Worm (Caenorhabditis elegans): ENCODE results near the gene srw-44.
"Not testable (repeated sequence)": the region's sequence is repeated elsewhere in the genome, so short reads cannot be mapped to it uniquely, and the experiment has no call there.

srw-44 gene

ce11 chrV:16648317-16649018 is 31.6 kb upstream of the srw-44 start, which contains the start of gene W06G6.20 (continued):
- TF ChIP-seq tbp1 (GFP tag; optimal IDR thresholded peaks at IDR 0.05) (peak; percentile 90), nfya-2 (GFP tag; IDR thresholded peaks at IDR 0.05) (no peak), akir-1 (GFP tag; optimal IDR thresholded peaks at IDR 0.05) (no peak), unc-130 (GFP tag; optimal IDR thresholded peaks at IDR 0.05) (no peak), F52B5.7 (tag; optimal IDR thresholded peaks at IDR 0.05) (no peak), ceh-100 (GFP tag; IDR thresholded peaks at IDR 0.05) (0 out of 2 replicates have a peak, but pooled peaks have one; percentile 9), F49E8.2 (tag; optimal IDR thresholded peaks at IDR 0.05; ENCODE audit: insufficient read depth) (no peak), egrh-3 (GFP tag; IDR thresholded peaks at IDR 0.05) (no peak), nhr-179 (tag; optimal IDR thresholded peaks at IDR 0.05) (no peak), ets-4 (GFP tag; optimal IDR thresholded peaks at IDR 0.05) (no peak), bed-1 (GFP tag; IDR thresholded peaks at IDR 0.05) (no peak), T07F8.4 (tag; optimal IDR thresholded peaks at IDR 0.05) (peak; percentile 40), lin-26 (GFP tag; IDR thresholded peaks at IDR 0.05) (peak; percentile 86), nhr-27 (tag; optimal IDR thresholded peaks at IDR 0.05) (no peak), F57A8.1 (GFP tag; optimal IDR thresholded peaks at IDR 0.05) (no peak), ama-1 (optimal IDR thresholded peaks at IDR 0.05) (no peak), ama-1 (GFP tag; optimal IDR thresholded peaks at IDR 0.05) (no peak), nfyb-1 (GFP tag; IDR thresholded peaks at IDR 0.05) (0 out of 2 replicates have a peak, but pooled peaks have one; percentile 47), Y95B8A.8 (GFP tag; IDR thresholded peaks at IDR 0.05) (no peak), madf-3 (GFP tag; IDR thresholded peaks at IDR 0.05) (no peak), hsf-1 (GFP tag; IDR thresholded peaks at IDR 0.05) (peak; percentile 20; the same call in 1 of the 2 replicates), aptf-2 (GFP tag; conservative IDR thresholded peaks at IDR 0.05) (no peak), ztf-18 (tag; optimal IDR thresholded peaks at IDR 0.05) (peak; percentile 37), him-1 (tag; optimal IDR thresholded peaks at IDR 0.05) (peak; percentile 74), attf-3 (GFP tag; conservative IDR thresholded peaks at IDR 0.05) (no peak), F37B4.10 (GFP tag; IDR thresholded peaks at IDR 0.05) (no peak), let-526 (GFP tag; IDR thresholded peaks at IDR 0.05) (no peak), zim-3 (tag; optimal IDR thresholded peaks at IDR 0.05) (no peak), snpc-4 (GFP tag; optimal IDR thresholded peaks at IDR 0.05) (peak; percentile 44), snpc-4 (tag; optimal IDR thresholded peaks at IDR 0.05) (peak in 3 of 4 experiments; percentile 29 to 85 (median 76))

- not testable (repeated sequence) for TF ChIP-seq egl-18 (GFP tag; IDR thresholded peaks at IDR 0.05); snpc-1.1 (tag; optimal IDR thresholded peaks at IDR 0.05; ENCODE audit: insufficient read depth); lin-35 (GFP tag; optimal IDR thresholded peaks at IDR 0.05)
These were observed 30.9 kb upstream of the srw-44 start, which contains the start of gene W06G6.11 for ce11 chrV:16649200-16649599. Gene W06G6.11 (minus strand): TSS chrV:16649300.

ce11 chrV:16654242-16654641 is 25.8 kb upstream of the srw-44 start, which contains the start of gene W06G6.15:
Gene W06G6.15 (plus strand): TSS chrV:16654542.
- not testable (repeated sequence) for TF ChIP-seq bed-1 (GFP tag; IDR thresholded peaks at IDR 0.05); D2030.7 (GFP tag; IDR thresholded peaks at IDR 0.05); mxl-1 (tag; optimal IDR thresholded peaks at IDR 0.05)
